Fruit fly (Drosophila melanogaster) whole organism, embryonic: ENCODE measurements around the gene mRpS7.

Source experiments
- CG18262 ChIP-seq: fragments of 200-800 bp; optimal IDR thresholded peaks from 3 replicates; lab custom pipeline; 2019; ENCODE audit warnings: missing biosample characterization, mild to moderate bottlenecking, missing genetic modification characterization, moderate library complexity
- Fer2 ChIP-seq: fragments of 200-800 bp; sonication (Bioruptor generic); optimal IDR thresholded peaks from 2 replicates; lab custom pipeline; 2018; ENCODE audit warnings: missing biosample characterization, mild to moderate bottlenecking, missing genetic modification characterization, moderate library complexity

dm6 chr2L:10386824-10387223, 362 bp downstream of the mRpS7 start:
- TF ChIP-seq Fer2 (tag; lab: Kevin White, UChicago) (no peak), CG18262 (tag; lab: Kevin White, UChicago) (no peak)
